Fruit fly (Drosophila melanogaster): ENCODE data around the gene CG12990.

CG12990 gene

dm6 chrX:17636001-17636400 is 35.7 kb downstream of the CG12990 start, which contains the start of the genes CG8289 and CG5800:
TSS of gene CG8289 (minus strand) at chrX:17636044.
TSS of gene CG5800 (plus strand) at chrX:17636281.
- TF ChIP-seq Rel (GFP tag; optimal IDR thresholded peaks at IDR 0.05) (no peak), Rel (tag; optimal IDR thresholded peaks at IDR 0.05) (peak; percentile 69), HLH106 (tag; optimal IDR thresholded peaks at IDR 0.05) (peak; percentile 43), usp (GFP tag; optimal IDR thresholded peaks at IDR 0.05) (no peak), OdsH (GFP tag; optimal IDR thresholded peaks at IDR 0.05) (no peak)

dm6 chrX:17631996-17632612 is 39.6 kb downstream of the CG12990 start, which contains the start of the genes corolla and ND-24:
TSS of gene corolla (minus strand) at chrX:17632047.
TSS of gene ND-24 (plus strand) at chrX:17632089.
- peak; percentile 87 for TF ChIP-seq Jra (GFP tag; optimal IDR thresholded peaks at IDR 0.05)
- TF ChIP-seq brk (GFP tag; optimal IDR thresholded peaks at IDR 0.05) = no peak
- TF ChIP-seq br (GFP tag; optimal IDR thresholded peaks at IDR 0.05) = no peak
- TF ChIP-seq Dfd (GFP tag; optimal IDR thresholded peaks at IDR 0.05) = no peak
- TF ChIP-seq sv (GFP tag; optimal IDR thresholded peaks at IDR 0.05) = peak; percentile 81
- TF ChIP-seq CG9705 (GFP tag; optimal IDR thresholded peaks at IDR 0.05) = peak; percentile 28
- peak; percentile 87 for TF ChIP-seq h (GFP tag; optimal IDR thresholded peaks at IDR 0.05)
- peak in 1 of 2 experiments; percentile 86 for TF ChIP-seq foxo (GFP tag; optimal IDR thresholded peaks at IDR 0.05)
- peak; percentile 89 for TF ChIP-seq woc (GFP tag; optimal IDR thresholded peaks at IDR 0.05)
- peak; percentile 83 for TF ChIP-seq fru (GFP tag; optimal IDR thresholded peaks at IDR 0.05)
- TF ChIP-seq Hnf4 (GFP tag; optimal IDR thresholded peaks at IDR 0.05) = peak; percentile 92
- peak; percentile 70 for TF ChIP-seq GATAd (GFP tag; optimal IDR thresholded peaks at IDR 0.05)
- TF ChIP-seq Sp1 (GFP tag; optimal IDR thresholded peaks at IDR 0.05) = peak; percentile 67
- TF ChIP-seq psq (GFP tag; optimal IDR thresholded peaks at IDR 0.05) = peak; percentile 72
- TF ChIP-seq OdsH (GFP tag; optimal IDR thresholded peaks at IDR 0.05) = peak; percentile 77
- no peak for TF ChIP-seq Dif (GFP tag; optimal IDR thresholded peaks at IDR 0.05; ENCODE audit: partially characterized antibody)
- TF ChIP-seq HLH106 (tag; optimal IDR thresholded peaks at IDR 0.05) = peak; percentile 64
- TF ChIP-seq dsf (GFP tag; optimal IDR thresholded peaks at IDR 0.05; ENCODE audit: borderline replicate concordance) = peak; percentile 74
- TF ChIP-seq Rel (GFP tag; optimal IDR thresholded peaks at IDR 0.05) = no peak
- TF ChIP-seq Rel (tag; optimal IDR thresholded peaks at IDR 0.05) = peak; percentile 53
- TF ChIP-seq Myc (optimal IDR thresholded peaks at IDR 0.05) = peak; percentile 43
- TF ChIP-seq CG32264 (GFP tag; optimal IDR thresholded peaks at IDR 0.05) = peak; percentile 43
- peak; percentile 81 for TF ChIP-seq ey (GFP tag; optimal IDR thresholded peaks at IDR 0.05)
- TF ChIP-seq N (GFP tag; optimal IDR thresholded peaks at IDR 0.05) = no peak
- peak; percentile 85 for TF ChIP-seq rgr (GFP tag; optimal IDR thresholded peaks at IDR 0.05)
- TF ChIP-seq Mio (GFP tag; optimal IDR thresholded peaks at IDR 0.05) = peak; percentile 33
- TF ChIP-seq tai (GFP tag; optimal IDR thresholded peaks at IDR 0.05) = no peak

dm6 chrX:17629317-17629716 is 42.4 kb downstream of the CG12990 start, which contains the start of gene CG8326:
TSS of gene CG8326 (minus strand) at chrX:17629492.
- no peak for TF ChIP-seq Hr83 (GFP tag; optimal IDR thresholded peaks at IDR 0.05; ENCODE audit: poor library complexity, severe bottlenecking)

- TF ChIP-seq Jra (GFP tag; optimal IDR thresholded peaks at IDR 0.05) (no peak), dmrt93B (GFP tag; optimal IDR thresholded peaks at IDR 0.05) (no peak), Hnf4 (GFP tag; optimal IDR thresholded peaks at IDR 0.05) (peak; percentile 21), dl (GFP tag; optimal IDR thresholded peaks at IDR 0.05; ENCODE audit: insufficient read depth in 1 of 2, partially characterized antibody in 2 of 2) (no peak), Vsx2 (GFP tag; optimal IDR thresholded peaks at IDR 0.05; ENCODE audit: partially characterized antibody) (no peak), ey (GFP tag; optimal IDR thresholded peaks at IDR 0.05) (no peak), Dfd (GFP tag; optimal IDR thresholded peaks at IDR 0.05) (no peak), usp (GFP tag; optimal IDR thresholded peaks at IDR 0.05) (no peak), fru (GFP tag; optimal IDR thresholded peaks at IDR 0.05) (peak; percentile 37), Rel (GFP tag; optimal IDR thresholded peaks at IDR 0.05) (peak; percentile 15), Rel (tag; optimal IDR thresholded peaks at IDR 0.05) (peak; percentile 35), OdsH (GFP tag; optimal IDR thresholded peaks at IDR 0.05) (peak; percentile 7), psq (GFP tag; optimal IDR thresholded peaks at IDR 0.05) (peak; percentile 12), HLH106 (tag; optimal IDR thresholded peaks at IDR 0.05) (peak; percentile 9), br (GFP tag; optimal IDR thresholded peaks at IDR 0.05) (peak; percentile 20), CG32264 (GFP tag; optimal IDR thresholded peaks at IDR 0.05) (no peak), N (GFP tag; optimal IDR thresholded peaks at IDR 0.05) (no peak), brk (GFP tag; optimal IDR thresholded peaks at IDR 0.05) (peak; percentile 50), sv (GFP tag; optimal IDR thresholded peaks at IDR 0.05) (peak; percentile 17), tai (GFP tag; optimal IDR thresholded peaks at IDR 0.05) (no peak), foxo (GFP tag; optimal IDR thresholded peaks at IDR 0.05) (peak in 1 of 2 experiments; percentile 5), Sp1 (GFP tag; optimal IDR thresholded peaks at IDR 0.05) (peak; percentile 38), Dif (GFP tag; optimal IDR thresholded peaks at IDR 0.05; ENCODE audit: partially characterized antibody) (no peak), GATAd (GFP tag; optimal IDR thresholded peaks at IDR 0.05) (no peak), Mio (GFP tag; optimal IDR thresholded peaks at IDR 0.05) (no peak), CG9705 (GFP tag; optimal IDR thresholded peaks at IDR 0.05) (peak; percentile 23), woc (GFP tag; optimal IDR thresholded peaks at IDR 0.05) (no peak), sage (GFP tag; optimal IDR thresholded peaks at IDR 0.05) (no peak), Hr83 (GFP tag; optimal IDR thresholded peaks at IDR 0.05; ENCODE audit: poor library complexity, severe bottlenecking) (peak; percentile 6), jim (GFP tag; optimal IDR thresholded peaks at IDR 0.05) (no peak), Abd-B (GFP tag; optimal IDR thresholded peaks at IDR 0.05) (no peak), CrebA (GFP tag; optimal IDR thresholded peaks at IDR 0.05; ENCODE audit: borderline replicate concordance) (no peak)
Measured at dm6 chrX:17627090-17627992, 44.3 kb downstream of the CG12990 start, which contains the start of gene stas. TSS of gene stas (minus strand) at chrX:17627895.
